Worm (Caenorhabditis elegans): ENCODE measurements around the gene eol-1.

ce11 chrV:13942082-13942481, 38.6 kb downstream of the eol-1 start, which contains the start of gene dpr-1:
- no peak for TF ChIP-seq him-1 (tag; optimal IDR thresholded peaks at IDR 0.05)
- TF ChIP-seq W03F9.2 (tag; optimal IDR thresholded peaks at IDR 0.05) = no peak
- no peak for TF ChIP-seq dao-5 (tag; optimal IDR thresholded peaks at IDR 0.05)

All from whole organism, L4/young adult.